Worm (Caenorhabditis elegans): Measurements from ENCODE around the gene fig-1.
A peak's percentile ranks its signal among the peaks of the same experiment; 100 is the strongest.

The fig-1 gene

ce11 chrV:10937294-10937693 is 43.7 kb downstream of the fig-1 start (continued):
- no peak for TF ChIP-seq ctbp-1 (GFP tag; IDR thresholded peaks at IDR 0.05)
- no peak for TF ChIP-seq set-16 (GFP tag; IDR thresholded peaks at IDR 0.05)
- no peak for TF ChIP-seq zfp-3 (GFP tag; conservative IDR thresholded peaks at IDR 0.05)
- no peak for TF ChIP-seq zip-2 (tag; optimal IDR thresholded peaks at IDR 0.05)
- no peak for TF ChIP-seq nhr-102 (tag; optimal IDR thresholded peaks at IDR 0.05)
- TF ChIP-seq ceh-82 (tag; optimal IDR thresholded peaks at IDR 0.05), result no peak
- no peak for TF ChIP-seq hmg-1.1 (GFP tag; IDR thresholded peaks at IDR 0.05)
- TF ChIP-seq R02D3.7 (tag; optimal IDR thresholded peaks at IDR 0.05), result no peak
- no peak for TF ChIP-seq F10B5.3 (tag; optimal IDR thresholded peaks at IDR 0.05)
- TF ChIP-seq hif-1 (tag; optimal IDR thresholded peaks at IDR 0.05), result peak in 1 of 2 experiments; percentile 43
- no peak for TF ChIP-seq mxl-2 (GFP tag; conservative IDR thresholded peaks at IDR 0.05)
- no peak for TF ChIP-seq unc-39 (tag; optimal IDR thresholded peaks at IDR 0.05)
- no peak for TF ChIP-seq zag-1 (tag; optimal IDR thresholded peaks at IDR 0.05)
- TF ChIP-seq ces-1 (GFP tag; optimal IDR thresholded peaks at IDR 0.05), result peak; percentile 70
- TF ChIP-seq fos-1 (tag; optimal IDR thresholded peaks at IDR 0.05), result no peak
- TF ChIP-seq pha-4 (GFP tag; IDR thresholded peaks at IDR 0.05), result no peak; the same call in 1 of the 2 replicates
- no peak for TF ChIP-seq pha-4 (tag; optimal IDR thresholded peaks at IDR 0.05)
- TF ChIP-seq mes-2 (tag; optimal IDR thresholded peaks at IDR 0.05; ENCODE audit: poor library complexity, severe bottlenecking), result no peak
- no peak for TF ChIP-seq aly-2 (tag; optimal IDR thresholded peaks at IDR 0.05)
- TF ChIP-seq nhr-6 (tag; optimal IDR thresholded peaks at IDR 0.05), result no peak
- TF ChIP-seq unc-62 (GFP tag; optimal IDR thresholded peaks at IDR 0.05 in 1 of 2), result peak in 1 of 2 experiments; percentile 66
- TF ChIP-seq unc-62 (tag; optimal IDR thresholded peaks at IDR 0.05), result no peak
- TF ChIP-seq Y5F2A.4 (GFP tag; optimal IDR thresholded peaks at IDR 0.05), result no peak
- TF ChIP-seq nhr-77 (tag; optimal IDR thresholded peaks at IDR 0.05), result no peak
- no peak for TF ChIP-seq lir-3 (tag; optimal IDR thresholded peaks at IDR 0.05)
- TF ChIP-seq lin-29 (GFP tag; IDR thresholded peaks at IDR 0.05), result no peak
- peak; percentile 22 for TF ChIP-seq nhr-11 (tag; optimal IDR thresholded peaks at IDR 0.05)
- TF ChIP-seq dve-1 (tag; optimal IDR thresholded peaks at IDR 0.05; ENCODE audit: insufficient read depth), result peak; percentile 37
- TF ChIP-seq ama-1 (optimal IDR thresholded peaks at IDR 0.05), result no peak
- TF ChIP-seq dpl-1 (GFP tag; optimal IDR thresholded peaks at IDR 0.05), result no peak
- no peak for TF ChIP-seq F49E8.2 (tag; optimal IDR thresholded peaks at IDR 0.05; ENCODE audit: borderline replicate concordance)
- TF ChIP-seq tag-97 (GFP tag; IDR thresholded peaks at IDR 0.05), result no peak
- no peak for TF ChIP-seq daf-19 (GFP tag; conservative IDR thresholded peaks at IDR 0.05)
- no peak for TF ChIP-seq ztf-11 (tag; optimal IDR thresholded peaks at IDR 0.05)
- TF ChIP-seq dmd-9 (GFP tag; IDR thresholded peaks at IDR 0.05), result no peak
- no peak for TF ChIP-seq nhr-48 (tag; optimal IDR thresholded peaks at IDR 0.05)
- no peak for TF ChIP-seq ceh-62 (tag; optimal IDR thresholded peaks at IDR 0.05)
- TF ChIP-seq vab-7 (GFP tag; IDR thresholded peaks at IDR 0.05), result no peak
- TF ChIP-seq nhr-42 (GFP tag; IDR thresholded peaks at IDR 0.05), result 0 out of 2 replicates have a peak, but pooled peaks have one; percentile 16
- no peak for TF ChIP-seq spr-3 (GFP tag; optimal IDR thresholded peaks at IDR 0.05)
- TF ChIP-seq lin-13 (GFP tag; optimal IDR thresholded peaks at IDR 0.05), result no peak
- no peak for TF ChIP-seq D1046.2 (GFP tag; IDR thresholded peaks at IDR 0.05)
- TF ChIP-seq mdl-1 (tag; optimal IDR thresholded peaks at IDR 0.05), result peak in 1 of 2 experiments; percentile 29
- no peak for TF ChIP-seq duxl-1 (tag; optimal IDR thresholded peaks at IDR 0.05; ENCODE audit: poor library complexity)
- peak; percentile 23; the same call in 1 of the 2 replicates for TF ChIP-seq ceh-20 (GFP tag; IDR thresholded peaks at IDR 0.05)
- TF ChIP-seq lin-38 (GFP tag; IDR thresholded peaks at IDR 0.05), result 0 out of 2 replicates have a peak, but pooled peaks have one; percentile 23
- TF ChIP-seq sdz-12 (GFP tag; optimal IDR thresholded peaks at IDR 0.05), result no peak
- no peak for TF ChIP-seq nhr-76 (tag; optimal IDR thresholded peaks at IDR 0.05)
- TF ChIP-seq ceh-32 (tag; optimal IDR thresholded peaks at IDR 0.05; ENCODE audit: poor library complexity), result no peak
- no peak for TF ChIP-seq zip-11 (GFP tag; IDR thresholded peaks at IDR 0.05)
- TF ChIP-seq nhr-237 (tag; optimal IDR thresholded peaks at IDR 0.05), result no peak
- peak; percentile 95 for TF ChIP-seq fkh-10 (GFP tag; optimal IDR thresholded peaks at IDR 0.05)
- no peak for TF ChIP-seq pqm-1 (tag; optimal IDR thresholded peaks at IDR 0.05)

Data from whole organism, L4 larva.